Fruit fly (Drosophila melanogaster) whole organism, embryonic: ENCODE results near the gene CG5715.

Experiments used
- BEAF-32 ChIP-seq: fragments of 200-800 bp; sonication (Bioruptor generic); optimal IDR thresholded peaks from 3 replicates; lab custom pipeline; 2017; ENCODE audit warnings: missing biosample characterization, missing genetic modification characterization, mild to moderate bottlenecking, moderate library complexity, missing genetic modification reagents
- CG10366 ChIP-seq: fragments of 200-800 bp; sonication (Bioruptor generic); IDR thresholded peaks from 2 replicates; pipeline ENCODE4 v1.3.6; 2022; ENCODE audit warnings: missing biosample characterization, missing genetic modification characterization
- CG11723 ChIP-seq: fragments of 200-800 bp; sonication (Bioruptor generic); optimal IDR thresholded peaks from 2 replicates; lab custom pipeline; 2017; ENCODE audit warnings: missing biosample characterization, mild to moderate bottlenecking, missing genetic modification characterization
- CG12659 ChIP-seq: fragments of 200-800 bp; sonication (Bioruptor generic); optimal IDR thresholded peaks from 3 replicates; lab custom pipeline; 2017; ENCODE audit warnings: mild to moderate bottlenecking, missing biosample characterization, missing genetic modification reagents, missing genetic modification characterization
- CG12744 ChIP-seq: fragments of 200-800 bp; sonication (Bioruptor generic); optimal IDR thresholded peaks from 2 replicates; lab custom pipeline; 2016; ENCODE audit warnings: missing biosample characterization, missing genetic modification characterization
- CG15514 ChIP-seq: fragments of 200-800 bp; sonication (Bioruptor generic); optimal IDR thresholded peaks from 3 replicates; lab custom pipeline; 2017; ENCODE audit warnings: missing biosample characterization, missing genetic modification characterization, mild to moderate bottlenecking, moderate library complexity, missing genetic modification reagents
- CG1603 ChIP-seq: fragments of 200-800 bp; sonication (Bioruptor generic); optimal IDR thresholded peaks from 2 replicates; lab custom pipeline; 2019; ENCODE audit warnings: missing biosample characterization, mild to moderate bottlenecking, missing genetic modification characterization, moderate library complexity
- CG17328 ChIP-seq: fragments of 200-800 bp; sonication (Bioruptor generic); IDR thresholded peaks from 2 replicates; pipeline ENCODE4 v1.3.6; 2022; ENCODE audit warnings: missing biosample characterization, missing genetic modification characterization
- CG17802 ChIP-seq: fragments of 200-800 bp; sonication (Bioruptor generic); optimal IDR thresholded peaks from 2 replicates; lab custom pipeline; 2018; ENCODE audit warnings: missing biosample characterization, mild to moderate bottlenecking, missing genetic modification characterization, moderate library complexity
- CG18476 ChIP-seq: fragments of 200-800 bp; sonication (Bioruptor generic); optimal IDR thresholded peaks from 2 replicates; lab custom pipeline; 2016; ENCODE audit warnings: missing biosample characterization, mild to moderate bottlenecking, missing genetic modification characterization
- CG18619 ChIP-seq: fragments of 200-800 bp; sonication (Bioruptor generic); optimal IDR thresholded peaks from 3 replicates; lab custom pipeline; 2017; ENCODE audit warnings: missing biosample characterization, mild to moderate bottlenecking, missing genetic modification characterization
- CG2678 ChIP-seq: fragments of 200-800 bp; sonication (Bioruptor generic); optimal IDR thresholded peaks from 3 replicates; lab custom pipeline; 2019; ENCODE audit warnings: missing biosample characterization, mild to moderate bottlenecking, missing genetic modification characterization, moderate library complexity
- CG2712 ChIP-seq: fragments of 200-800 bp; optimal IDR thresholded peaks from 3 replicates; lab custom pipeline; 2019; ENCODE audit warnings: missing biosample characterization, mild to moderate bottlenecking, missing genetic modification characterization, moderate library complexity
- CG30020 ChIP-seq: fragments of 200-800 bp; optimal IDR thresholded peaks from 2 replicates; lab custom pipeline; 2019; ENCODE audit warnings: missing biosample characterization, mild to moderate bottlenecking, missing genetic modification characterization, moderate library complexity
- CG30431 ChIP-seq: fragments of 200-800 bp; sonication (Bioruptor generic); optimal IDR thresholded peaks from 2 replicates; lab custom pipeline; 2017; ENCODE audit warnings: missing biosample characterization, missing genetic modification characterization
- CG31441 ChIP-seq: fragments of 200-800 bp; sonication (Bioruptor generic); IDR thresholded peaks from 2 replicates; pipeline ENCODE4 v1.3.6; 2022; ENCODE audit warnings: missing biosample characterization, missing genetic modification characterization
- CG34376 ChIP-seq: fragments of 200-800 bp; sonication (Bioruptor generic); optimal IDR thresholded peaks from 2 replicates; lab custom pipeline; 2018; ENCODE audit warnings: missing biosample characterization, mild to moderate bottlenecking, missing genetic modification characterization
- CG3838 ChIP-seq: fragments of 200-800 bp; sonication (Bioruptor generic); optimal IDR thresholded peaks from 3 replicates; lab custom pipeline; 2016; ENCODE audit warnings: missing biosample characterization, missing genetic modification characterization
- CG4404 ChIP-seq: fragments of 200-800 bp; sonication (Bioruptor generic); IDR thresholded peaks from 2 replicates; pipeline ENCODE4 v1.3.6; 2022; ENCODE audit warnings: missing biosample characterization, missing genetic modification characterization
- CG6254 ChIP-seq: fragments of 200-800 bp; sonication (Bioruptor generic); optimal IDR thresholded peaks from 3 replicates; lab custom pipeline; 2017; ENCODE audit warnings: mild to moderate bottlenecking, missing biosample characterization, missing genetic modification reagents, missing genetic modification characterization
- CG7556 ChIP-seq: fragments of 200-800 bp; sonication (Bioruptor generic); optimal IDR thresholded peaks from 2 replicates; lab custom pipeline; 2017; ENCODE audit warnings: missing biosample characterization, mild to moderate bottlenecking, missing genetic modification characterization
- CG7963 ChIP-seq: fragments of 200-800 bp; sonication (Bioruptor generic); IDR thresholded peaks from 3 replicates; pipeline ENCODE4 v1.3.6; 2022; ENCODE audit warnings: missing biosample characterization, missing genetic modification characterization; ENCODE audit not compliant: partially characterized antibody
- CG8944 ChIP-seq: fragments of 200-800 bp; sonication (Bioruptor generic); optimal IDR thresholded peaks from 3 replicates; lab custom pipeline; 2016; ENCODE audit warnings: missing biosample characterization, missing genetic modification characterization
- Dip2 ChIP-seq: fragments of 200-800 bp; sonication (Bioruptor generic); IDR thresholded peaks from 2 replicates; pipeline ENCODE4 v1.3.6; 2022; ENCODE audit warnings: missing biosample characterization, missing genetic modification characterization
- E2f1 ChIP-seq: fragments of 200-800 bp; sonication (Bioruptor generic); IDR thresholded peaks from 2 replicates; pipeline ENCODE4 v1.3.6; 2022; ENCODE audit warnings: missing biosample characterization, missing genetic modification characterization
- GATAe ChIP-seq: fragments of 200-800 bp; sonication (Bioruptor generic); conservative IDR thresholded peaks from 2 replicates; pipeline ENCODE4 v1.3.6; 2022; ENCODE audit warnings: missing biosample characterization, missing genetic modification characterization
- H15 ChIP-seq: fragments of 200-800 bp; sonication (Bioruptor generic); IDR thresholded peaks from 3 replicates; pipeline ENCODE4 v1.3.6; 2022; ENCODE audit warnings: missing biosample characterization, missing genetic modification characterization
- H2.0 ChIP-seq: fragments of 200-800 bp; sonication (Bioruptor generic); IDR thresholded peaks from 2 replicates; pipeline ENCODE4 v1.3.6; 2022; ENCODE audit warnings: missing biosample characterization, missing genetic modification characterization
- Hmx ChIP-seq: fragments of 200-800 bp; sonication (Bioruptor generic); optimal IDR thresholded peaks from 2 replicates; lab custom pipeline; 2016; ENCODE audit warnings: missing biosample characterization, missing genetic modification characterization
- Hr3 ChIP-seq: fragments of 200-800 bp; sonication (Bioruptor generic); optimal IDR thresholded peaks from 3 replicates; lab custom pipeline; 2016; ENCODE audit warnings: missing biosample characterization, missing genetic modification characterization
- Nf-YA ChIP-seq: fragments of 200-800 bp; sonication (Bioruptor generic); IDR thresholded peaks from 2 replicates; pipeline ENCODE4 v1.3.6; 2022; ENCODE audit warnings: missing biosample characterization, missing genetic modification characterization
- Sry-δ ChIP-seq: fragments of 200-800 bp; sonication (Bioruptor generic); optimal IDR thresholded peaks from 2 replicates; lab custom pipeline; 2016; ENCODE audit warnings: missing biosample characterization, missing genetic modification characterization
- Tbp ChIP-seq: fragments of >200 bp; optimal IDR thresholded peaks from 2 replicates; lab custom pipeline; 2018; ENCODE audit warnings: missing biosample characterization, missing genetic modification characterization
- Xbp1 ChIP-seq: fragments of 200-800 bp; sonication (Bioruptor generic); optimal IDR thresholded peaks from 3 replicates; lab custom pipeline; 2016; ENCODE audit warnings: missing biosample characterization, mild to moderate bottlenecking, missing genetic modification characterization
- bsh ChIP-seq, 2 experiments: fragments of 200-800 bp; sonication (Bioruptor generic); optimal IDR thresholded peaks; 2 replicates each; lab custom pipeline; 2017 to 2018; ENCODE audit warnings: mild to moderate bottlenecking in 2 of 2, missing biosample characterization in 2 of 2, missing genetic modification characterization in 2 of 2, moderate library complexity in 1 of 2
- esg ChIP-seq: fragments of 200-800 bp; sonication (Bioruptor generic); conservative IDR thresholded peaks from 2 replicates; pipeline ENCODE4 v1.3.6; 2022; ENCODE audit warnings: missing biosample characterization, missing genetic modification characterization
- fru ChIP-seq: fragments of >200 bp; optimal IDR thresholded peaks from 2 replicates; lab custom pipeline; 2017
- gt ChIP-seq: fragments of 200-800 bp; sonication (Bioruptor generic); IDR thresholded peaks from 2 replicates; pipeline ENCODE4 v1.3.6; 2022; ENCODE audit warnings: missing biosample characterization, missing genetic modification characterization
- hth ChIP-seq: fragments of >200 bp; optimal IDR thresholded peaks from 2 replicates; lab custom pipeline; 2017; ENCODE audit warnings: inconsistent platforms
- ind ChIP-seq: fragments of 200-800 bp; sonication (Bioruptor generic); optimal IDR thresholded peaks from 3 replicates; lab custom pipeline; 2016; ENCODE audit warnings: missing biosample characterization, missing genetic modification characterization
- lab ChIP-seq: fragments of 200-800 bp; sonication (Bioruptor generic); optimal IDR thresholded peaks from 3 replicates; lab custom pipeline; 2017; ENCODE audit warnings: missing biosample characterization, missing genetic modification characterization, mild to moderate bottlenecking, moderate library complexity, missing genetic modification reagents
- lov ChIP-seq, 2 experiments: fragments of 200-800 bp in 1 of 2; fragments of >200 bp in 1 of 2; sonication (Bioruptor generic) in 1 of 2; IDR thresholded peaks in 1 of 2; optimal IDR thresholded peaks in 1 of 2; 2 replicates in 1 of 2; 3 replicates in 1 of 2; pipeline versions ENCODE4 v1.3.6 to Lab custom; 2017 to 2022; ENCODE audit warnings: missing biosample characterization in 1 of 2, missing genetic modification characterization in 1 of 2
- mirr ChIP-seq: fragments of 200-800 bp; sonication (Bioruptor generic); optimal IDR thresholded peaks from 3 replicates; lab custom pipeline; 2018; ENCODE audit warnings: missing biosample characterization, mild to moderate bottlenecking, missing genetic modification characterization
- nerfin-2 ChIP-seq: fragments of 200-800 bp; sonication (Bioruptor generic); IDR thresholded peaks from 2 replicates; pipeline ENCODE4 v1.3.6; 2022; ENCODE audit warnings: missing biosample characterization, missing genetic modification characterization; ENCODE audit not compliant: partially characterized antibody
- nom ChIP-seq: fragments of 200-800 bp; sonication (Bioruptor generic); optimal IDR thresholded peaks from 2 replicates; lab custom pipeline; 2017; ENCODE audit warnings: missing biosample characterization, missing genetic modification characterization, mild to moderate bottlenecking, moderate library complexity, missing genetic modification reagents
- pros ChIP-seq: fragments of 200-800 bp; sonication (Bioruptor generic); optimal IDR thresholded peaks from 3 replicates; lab custom pipeline; 2019; ENCODE audit warnings: missing biosample characterization, mild to moderate bottlenecking, missing genetic modification characterization, moderate library complexity
- tap ChIP-seq: fragments of 200-800 bp; optimal IDR thresholded peaks from 3 replicates; lab custom pipeline; 2019; ENCODE audit warnings: missing biosample characterization, mild to moderate bottlenecking, missing genetic modification characterization, moderate library complexity
- vfl ChIP-seq: fragments of 200-800 bp; sonication (Bioruptor generic); optimal IDR thresholded peaks from 2 replicates; lab custom pipeline; 2016; ENCODE audit warnings: missing biosample characterization, missing genetic modification characterization
- vnd ChIP-seq: fragments of 200-800 bp; sonication (Bioruptor generic); IDR thresholded peaks from 3 replicates; pipeline ENCODE4 v1.3.6; 2022; ENCODE audit warnings: missing biosample characterization, missing genetic modification characterization; ENCODE audit not compliant: partially characterized antibody

The CG5715 gene

dm6 chr3R:24293171-24293570, 1.0 kb downstream of the CG5715 start (continued):
- TF ChIP-seq mirr (no peak), CG8944 (GFP tag; lab: Kevin White, UChicago) (no peak), pros (GFP tag; lab: Kevin White, UChicago) (no peak), CG17802 (no peak), CG11723 (no peak), CG1603 (tag; lab: Kevin White, UChicago) (peak; percentile 72), Sry-δ (GFP tag; lab: Kevin White, UChicago) (no peak), CG6254 (peak; percentile 48), BEAF-32 (no peak)
- TF ChIP-seq, all 482 proteins: peak for 83

DNA sequence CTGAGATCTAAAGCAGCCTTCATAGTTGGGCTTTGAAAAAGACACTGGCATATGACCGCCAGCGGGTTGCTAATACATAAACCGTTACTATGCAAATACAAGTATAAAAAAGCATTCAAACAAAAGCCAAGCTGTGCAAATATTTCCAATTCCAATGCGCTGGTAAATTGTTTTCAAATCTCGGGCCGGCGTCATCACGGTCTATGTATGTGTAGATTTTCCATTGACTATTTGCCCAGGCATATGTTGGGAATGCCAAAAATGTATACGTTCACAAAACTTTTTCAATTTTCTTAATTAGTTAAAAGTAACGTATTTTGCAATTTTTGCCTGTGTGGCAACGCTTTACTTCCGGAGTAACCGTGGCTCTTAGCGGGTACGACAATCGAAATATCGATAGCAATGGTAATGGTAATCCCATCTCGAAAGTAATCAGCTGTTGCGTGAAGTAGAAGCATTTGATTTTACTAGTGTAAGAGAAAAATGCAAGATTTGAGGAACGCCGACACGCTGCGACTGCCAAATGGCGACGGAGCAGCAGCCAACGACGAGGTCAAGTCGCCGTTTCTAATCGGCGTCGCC, 4.3 kb downstream of the CG5715 start, which contains the start of the genes CG34290 and Uck:
TSS of gene CG34290 (minus strand) at position 51 of the 582 bp plus-strand sequence.
TSS of gene Uck (plus strand) at position 405 of the 582 bp plus-strand sequence.
- no peak for TF ChIP-seq hth
- TF ChIP-seq bsh (GFP tag; optimal IDR thresholded peaks at IDR 0.05; lab: Kevin White, UChicago): peak in 1 of 2 experiments; percentile 61
- peak; percentile 91 for TF ChIP-seq CG15514
- peak; percentile 49 for TF ChIP-seq CG12744
- peak; percentile 61 for TF ChIP-seq CG7556
- peak; percentile 93 for TF ChIP-seq lab (GFP tag; lab: Kevin White, UChicago)
- peak; percentile 63 for TF ChIP-seq nerfin-2 (GFP tag; lab: Robert Waterston, UW)
- TF ChIP-seq CG2712: peak; percentile 72
- TF ChIP-seq vfl: peak; percentile 16
- TF ChIP-seq Nf-YA: 0 out of 2 replicates have a peak, but pooled peaks have one; percentile 9
- TF ChIP-seq CG31441: peak; percentile 79
- TF ChIP-seq CG2678 (tag; lab: Kevin White, UChicago): peak; percentile 68
- peak; percentile 76 for TF ChIP-seq Xbp1
- peak; percentile 91 for TF ChIP-seq CG12659 (GFP tag; lab: Kevin White, UChicago)
- TF ChIP-seq GATAe: no peak
- TF ChIP-seq CG4404 (GFP tag; lab: Robert Waterston, UW): no peak
- TF ChIP-seq CG7963: peak; percentile 45; the same call in 1 of the 3 replicates
- TF ChIP-seq gt (GFP tag; lab: Robert Waterston, UW): no peak
- no peak for TF ChIP-seq lov (optimal IDR thresholded peaks at IDR 0.05; lab: Kevin White, UChicago)
- TF ChIP-seq lov (GFP tag; IDR thresholded peaks at IDR 0.05; lab: Robert Waterston, UW): peak; percentile 62; the same call in 1 of the 3 replicates
- peak; percentile 57 for TF ChIP-seq nom
- peak; percentile 66 for TF ChIP-seq CG10366 (GFP tag; lab: Robert Waterston, UW)
- TF ChIP-seq fru (lab: Kevin White, UChicago): no peak
- TF ChIP-seq Hr3: peak; percentile 35
- peak; percentile 90 for TF ChIP-seq CG34376
- TF ChIP-seq Dip2 (GFP tag; lab: Robert Waterston, UW): no peak
- no peak for TF ChIP-seq CG18476 (GFP tag; lab: Kevin White, UChicago)
- TF ChIP-seq CG3838: no peak
- peak; percentile 36 for TF ChIP-seq CG30020 (tag; lab: Kevin White, UChicago)
- peak; percentile 49 for TF ChIP-seq CG30431 (GFP tag; lab: Kevin White, UChicago)
- TF ChIP-seq tap (tag; lab: Kevin White, UChicago): peak; percentile 28
- no peak for TF ChIP-seq Tbp
- peak; percentile 80 for TF ChIP-seq H15
- no peak for TF ChIP-seq esg
- TF ChIP-seq CG18619: peak; percentile 84
- TF ChIP-seq Hmx (GFP tag; lab: Kevin White, UChicago): peak; percentile 4
- TF ChIP-seq ind (GFP tag; lab: Kevin White, UChicago): peak; percentile 51
- peak; percentile 54; the same call in 1 of the 3 replicates for TF ChIP-seq vnd (GFP tag; lab: Robert Waterston, UW)
- peak; percentile 54 for TF ChIP-seq E2f1 (GFP tag; lab: Robert Waterston, UW)
- peak; percentile 56 for TF ChIP-seq H2.0 (GFP tag; lab: Robert Waterston, UW)
- peak; percentile 70; the same call in 1 of the 2 replicates for TF ChIP-seq CG17328 (GFP tag; lab: Robert Waterston, UW)
